Worm (Caenorhabditis elegans) whole organism, L3 larva: ENCODE data around the gene spp-30.

ENCODE experiments used
- ZK546.5 ChIP-seq: sonication (generic microtip); optimal IDR thresholded peaks from 2 replicates; lab custom pipeline; 2017; ENCODE audit warnings: missing biosample characterization, missing genetic modification characterization
- aly-2 ChIP-seq: fragments of 150-350 bp; optimal IDR thresholded peaks from 2 replicates; lab custom pipeline; 2014; ENCODE audit warnings: missing biosample characterization, missing genetic modification characterization
- ceh-16 ChIP-seq: sonication (generic microtip); optimal IDR thresholded peaks from 2 replicates; lab custom pipeline; 2017; ENCODE audit warnings: missing biosample characterization, missing genetic modification characterization
- ceh-28 ChIP-seq: fragments of 150-350 bp; optimal IDR thresholded peaks from 2 replicates; lab custom pipeline; 2014; ENCODE audit warnings: missing biosample characterization, missing genetic modification reagents, missing genetic modification characterization
- ceh-9 ChIP-seq: sonication (generic microtip); optimal IDR thresholded peaks from 2 replicates; lab custom pipeline; 2018; ENCODE audit warnings: missing biosample characterization, missing genetic modification characterization
- egl-27 ChIP-seq: sonication (generic microtip); optimal IDR thresholded peaks from 4 replicates; lab custom pipeline; 2017; ENCODE audit warnings: missing biosample characterization, missing genetic modification reagents, missing genetic modification characterization
- egl-5 ChIP-seq: fragments of 150-350 bp; optimal IDR thresholded peaks from 2 replicates; lab custom pipeline; 2017; ENCODE audit warnings: missing biosample characterization, missing genetic modification reagents, missing genetic modification characterization, inconsistent platforms
- elt-1 ChIP-seq: fragments of 150-350 bp; optimal IDR thresholded peaks from 2 replicates; lab custom pipeline; 2014; ENCODE audit warnings: missing biosample characterization, missing genetic modification characterization
- elt-2 ChIP-seq: sonication (generic microtip); optimal IDR thresholded peaks from 2 replicates; lab custom pipeline; 2016; ENCODE audit warnings: missing genetic modification reagents, mild to moderate bottlenecking, missing genetic modification characterization, missing compliant biosample characterization
- elt-3 ChIP-seq, 3 experiments: fragments of 150-350 bp in 1 of 3; sonication (generic microtip) in 2 of 3; optimal IDR thresholded peaks; 2 replicates in 2 of 3; 4 replicates in 1 of 3; lab custom pipeline; 2014 to 2017; ENCODE audit warnings: missing biosample characterization in 3 of 3, missing genetic modification characterization in 3 of 3
- eor-1 ChIP-seq, 2 experiments: fragments of 150-350 bp; optimal IDR thresholded peaks; 2 replicates each; lab custom pipeline; 2014 to 2018; ENCODE audit warnings: missing biosample characterization in 2 of 2, missing genetic modification characterization in 2 of 2
- fkh-10 ChIP-seq: sonication (generic microtip); optimal IDR thresholded peaks from 2 replicates; lab custom pipeline; 2017; ENCODE audit warnings: missing biosample characterization, missing genetic modification reagents, missing genetic modification characterization
- fkh-2 ChIP-seq: fragments of 150-350 bp; optimal IDR thresholded peaks from 2 replicates; lab custom pipeline; 2014; ENCODE audit warnings: missing biosample characterization, missing genetic modification reagents, missing genetic modification characterization
- hmg-11 ChIP-seq: sonication (generic microtip); optimal IDR thresholded peaks from 2 replicates; lab custom pipeline; 2016; ENCODE audit warnings: missing genetic modification characterization, missing compliant biosample characterization
- jun-1 ChIP-seq: fragments of 150-350 bp; optimal IDR thresholded peaks from 2 replicates; lab custom pipeline; 2014; ENCODE audit warnings: missing biosample characterization, missing genetic modification reagents, missing genetic modification characterization
- lsy-12 ChIP-seq: sonication (generic microtip); optimal IDR thresholded peaks from 2 replicates; lab custom pipeline; 2016; ENCODE audit warnings: mild to moderate bottlenecking, missing genetic modification characterization, missing compliant biosample characterization
- mdl-1 ChIP-seq: fragments of 150-350 bp; optimal IDR thresholded peaks from 2 replicates; lab custom pipeline; 2014; ENCODE audit warnings: missing biosample characterization, missing genetic modification characterization
- mml-1 ChIP-seq: fragments of 150-350 bp; sonication (generic microtip); optimal IDR thresholded peaks from 3 replicates; lab custom pipeline; 2014; ENCODE audit warnings: missing biosample characterization, missing genetic modification characterization
- nhr-23 ChIP-seq: fragments of 150-350 bp; optimal IDR thresholded peaks from 2 replicates; lab custom pipeline; 2014; ENCODE audit warnings: missing biosample characterization, missing genetic modification reagents, missing genetic modification characterization
- nhr-237 ChIP-seq: fragments of 150-350 bp; optimal IDR thresholded peaks from 2 replicates; lab custom pipeline; 2014; ENCODE audit warnings: missing biosample characterization, missing genetic modification characterization
- nhr-25 ChIP-seq: sonication (generic microtip); optimal IDR thresholded peaks from 2 replicates; lab custom pipeline; 2017; ENCODE audit warnings: missing biosample characterization, missing genetic modification characterization
- nhr-28 ChIP-seq: fragments of 150-350 bp; optimal IDR thresholded peaks from 2 replicates; lab custom pipeline; 2014; ENCODE audit warnings: missing biosample characterization, missing genetic modification characterization
- nhr-43 ChIP-seq: sonication (generic microtip); optimal IDR thresholded peaks from 2 replicates; lab custom pipeline; 2016; ENCODE audit warnings: mild to moderate bottlenecking, missing genetic modification characterization, missing compliant biosample characterization; ENCODE audit not compliant: poor library complexity, severe bottlenecking
- nhr-67 ChIP-seq: fragments of 150-350 bp; optimal IDR thresholded peaks from 2 replicates; lab custom pipeline; 2014; ENCODE audit warnings: missing biosample characterization, missing genetic modification characterization
- nhr-76 ChIP-seq: fragments of 150-350 bp; sonication (generic microtip); optimal IDR thresholded peaks from 5 replicates; lab custom pipeline; 2014; ENCODE audit warnings: missing biosample characterization, missing genetic modification characterization
- nhr-77 ChIP-seq: fragments of 150-350 bp; optimal IDR thresholded peaks from 2 replicates; lab custom pipeline; 2014; ENCODE audit warnings: missing biosample characterization, missing genetic modification characterization
- pha-4 ChIP-seq: fragments of 150-350 bp; optimal IDR thresholded peaks from 2 replicates; lab custom pipeline; 2014; ENCODE audit warnings: missing biosample characterization, missing genetic modification reagents, missing genetic modification characterization
- pqm-1 ChIP-seq: fragments of 150-350 bp; optimal IDR thresholded peaks from 2 replicates; lab custom pipeline; 2017; ENCODE audit warnings: missing biosample characterization, missing genetic modification characterization, inconsistent platforms
- unc-39 ChIP-seq: sonication (generic microtip); optimal IDR thresholded peaks from 4 replicates; lab custom pipeline; 2017; ENCODE audit warnings: missing biosample characterization, missing genetic modification characterization
- zag-1 ChIP-seq: fragments of 150-350 bp; optimal IDR thresholded peaks from 2 replicates; lab custom pipeline; 2014; ENCODE audit warnings: missing biosample characterization, missing genetic modification characterization
- ztf-11 ChIP-seq: fragments of 150-350 bp; optimal IDR thresholded peaks from 2 replicates; lab custom pipeline; 2014; ENCODE audit warnings: missing biosample characterization, missing genetic modification characterization

spp-30 gene

ce11 chrX:11665522-11666017 is 37.1 kb upstream of the spp-30 start:
- TF ChIP-seq nhr-237 (tag; lab: Kevin White, UChicago), result no peak
- TF ChIP-seq ceh-28 (tag; lab: Kevin White, UChicago), result no peak
- TF ChIP-seq nhr-25 (tag; lab: Kevin White, UChicago), result peak; percentile 80
- TF ChIP-seq ceh-9, result no peak
- TF ChIP-seq nhr-77, result no peak
- TF ChIP-seq egl-5 (tag; lab: Kevin White, UChicago), result no peak
- TF ChIP-seq elt-1 (tag; lab: Kevin White, UChicago), result peak; percentile 16
- TF ChIP-seq nhr-76, result no peak
- no peak for TF ChIP-seq lsy-12 (tag; lab: Kevin White, UChicago)
- no peak for TF ChIP-seq pqm-1 (tag; lab: Kevin White, UChicago)

- peak; percentile 64 for TF ChIP-seq pha-4 (tag; lab: Kevin White, UChicago)
- no peak for TF ChIP-seq nhr-28 (tag; lab: Kevin White, UChicago)
- TF ChIP-seq jun-1 (tag; lab: Kevin White, UChicago), result no peak
- no peak for TF ChIP-seq ceh-16 (tag; lab: Kevin White, UChicago)
- no peak for TF ChIP-seq ztf-11 (tag; lab: Kevin White, UChicago)
- TF ChIP-seq egl-5 (tag; lab: Kevin White, UChicago), result no peak
- no peak for TF ChIP-seq eor-1 (tag; optimal IDR thresholded peaks at IDR 0.05; lab: Kevin White, UChicago)
Measured at ce11 chrX:11664184-11664583, 35.7 kb upstream of the spp-30 start.

- peak; percentile 7 for TF ChIP-seq ceh-28 (tag; lab: Kevin White, UChicago)
- TF ChIP-seq pha-4 (tag; lab: Kevin White, UChicago), result peak; percentile 4
- no peak for TF ChIP-seq unc-39 (tag; lab: Kevin White, UChicago)
- no peak for TF ChIP-seq zag-1 (tag; lab: Kevin White, UChicago)
- TF ChIP-seq mml-1 (tag; lab: Kevin White, UChicago), result no peak
- no peak for TF ChIP-seq nhr-67 (tag; lab: Kevin White, UChicago)
- TF ChIP-seq fkh-10 (GFP tag; lab: Kevin White, UChicago), result no peak
- peak; percentile 16 for TF ChIP-seq hmg-11 (tag; lab: Kevin White, UChicago)
Measured at ce11 chrX:11662557-11662956, 34.1 kb upstream of the spp-30 start.

ce11 chrX:11662069-11662468 is 33.6 kb upstream of the spp-30 start:
- TF ChIP-seq mdl-1 (no peak), ceh-16 (tag; lab: Kevin White, UChicago) (no peak), pha-4 (tag; lab: Kevin White, UChicago) (peak; percentile 45), aly-2 (tag; lab: Kevin White, UChicago) (no peak), nhr-43 (tag; lab: Kevin White, UChicago) (no peak), ZK546.5 (no peak), fkh-2 (no peak)

ce11 chrX:11661625-11662024 is 33.1 kb upstream of the spp-30 start, which contains the start of gene sfxn-1.5:
sfxn-1.5 (minus strand) TSS chrX:11661660.
- TF ChIP-seq elt-3 (tag; optimal IDR thresholded peaks at IDR 0.05; lab: Kevin White, UChicago) (peak in 1 of 3 experiments; percentile 38), eor-1 (tag; optimal IDR thresholded peaks at IDR 0.05; lab: Kevin White, UChicago) (no peak), nhr-23 (tag; lab: Kevin White, UChicago) (no peak), elt-2 (peak; percentile 99), mdl-1 (peak; percentile 69), jun-1 (tag; lab: Kevin White, UChicago) (peak; percentile 68), egl-27 (tag; lab: Kevin White, UChicago) (no peak), pqm-1 (tag; lab: Kevin White, UChicago) (peak; percentile 98), pha-4 (tag; lab: Kevin White, UChicago) (peak; percentile 66)

ce11 chrX:11658331-11658730 is 29.9 kb upstream of the spp-30 start, which contains the start of gene T04F8.3:
T04F8.3 (plus strand) TSS chrX:11658631.
- TF ChIP-seq nhr-25 (tag; lab: Kevin White, UChicago), result no peak
